Fruit fly (Drosophila melanogaster) ovary, adult (tissue): ENCODE results near the gene Ets97D.

ENCODE experiments used
- CG17801 ChIP-seq: fragments of 200-800 bp; optimal IDR thresholded peaks from 2 replicates; lab custom pipeline; 2019; ENCODE audit warnings: missing biosample characterization, mild to moderate bottlenecking, missing genetic modification characterization, moderate library complexity; ENCODE audit not compliant: partially characterized antibody

Ets97D gene

dm6 chr3R:26912615-26913014 is at the start of gene Ets97D:
Gene Ets97D, minus strand, starts transcription at chr3R:26912886.
- no peak for TF ChIP-seq CG17801 (GFP tag; lab: Kevin White, UChicago)

- TF ChIP-seq CG17801 (GFP tag; lab: Kevin White, UChicago), result no peak
These were observed 47.8 kb upstream of the Ets97D start for dm6 chr3R:26960496-26960895.

- TF ChIP-seq CG17801 (GFP tag; lab: Kevin White, UChicago), result no peak
These were observed 45.8 kb upstream of the Ets97D start, which contains the start of gene CG6330 for dm6 chr3R:26958314-26958979. Gene CG6330, minus strand, starts transcription at chr3R:26958491.

- TF ChIP-seq CG17801 (GFP tag; lab: Kevin White, UChicago), result no peak
These were observed 44.4 kb upstream of the Ets97D start for dm6 chr3R:26957132-26957531.

- no peak for TF ChIP-seq CG17801 (GFP tag; lab: Kevin White, UChicago)
These were observed 43.8 kb upstream of the Ets97D start for dm6 chr3R:26956376-26957062.

dm6 chr3R:26955527-26955926 is 42.8 kb upstream of the Ets97D start:
- TF ChIP-seq CG17801 (GFP tag; lab: Kevin White, UChicago), result no peak

- TF ChIP-seq CG17801 (GFP tag; lab: Kevin White, UChicago), result peak; percentile 89
These were observed 41.5 kb upstream of the Ets97D start for dm6 chr3R:26954020-26954672.

- TF ChIP-seq CG17801 (GFP tag; lab: Kevin White, UChicago), result peak; percentile 99
These were observed 40.8 kb upstream of the Ets97D start for dm6 chr3R:26953478-26953874.

- no peak for TF ChIP-seq CG17801 (GFP tag; lab: Kevin White, UChicago)
These were observed 40.3 kb upstream of the Ets97D start for dm6 chr3R:26952857-26953477.

- TF ChIP-seq CG17801 (GFP tag; lab: Kevin White, UChicago), result no peak
These were observed 39.6 kb upstream of the Ets97D start for dm6 chr3R:26952200-26952856.

dm6 chr3R:26947296-26947880 is 34.7 kb upstream of the Ets97D start, which contains the start of gene Spag1:
Gene Spag1, plus strand, starts transcription at chr3R:26947830.
- peak; percentile 63 for TF ChIP-seq CG17801 (GFP tag; lab: Kevin White, UChicago)

- TF ChIP-seq CG17801 (GFP tag; lab: Kevin White, UChicago), result no peak
These were observed 32.5 kb upstream of the Ets97D start, which contains the start of gene CG14252 for dm6 chr3R:26945233-26945632. Gene CG14252, plus strand, starts transcription at chr3R:26945534.

- peak; percentile 1 for TF ChIP-seq CG17801 (GFP tag; lab: Kevin White, UChicago)
These were observed 24.7 kb upstream of the Ets97D start for dm6 chr3R:26937423-26937822.

- TF ChIP-seq CG17801 (GFP tag; lab: Kevin White, UChicago), result no peak
These were observed 23.8 kb upstream of the Ets97D start for dm6 chr3R:26936501-26936900.
